Fruit fly (Drosophila melanogaster): ENCODE data around the gene dnt.

- TF ChIP-seq sens-2 (GFP tag; IDR thresholded peaks at IDR 0.05) (no peak), gce (GFP tag; IDR thresholded peaks at IDR 0.05) (no peak), CG14965 (GFP tag; optimal IDR thresholded peaks at IDR 0.05; ENCODE audit: borderline replicate concordance) (no peak), Hr51 (GFP tag; optimal IDR thresholded peaks at IDR 0.05) (peak in 1 of 2 experiments; percentile 1), pfk (GFP tag; optimal IDR thresholded peaks at IDR 0.05) (no peak), tna (GFP tag; IDR thresholded peaks at IDR 0.05; ENCODE audit: partially characterized antibody) (no peak), CG13123 (GFP tag; optimal IDR thresholded peaks at IDR 0.05) (no peak), CG7745 (tag; optimal IDR thresholded peaks at IDR 0.05) (no peak), pan (optimal IDR thresholded peaks at IDR 0.05) (no peak), pan (GFP tag; optimal IDR thresholded peaks at IDR 0.05 in 1 of 2, IDR thresholded peaks at IDR 0.05 in 1 of 2) (no peak), salm (tag; optimal IDR thresholded peaks at IDR 0.05) (no peak)
These were observed 1.3 kb downstream of the dnt start for dm6 chr2L:19361632-19362142.

All from whole organism, embryonic.